Worm (Caenorhabditis elegans) whole organism, young adult: Measurements from ENCODE around the gene unc-49.

Experiments used
- F23B12.7 ChIP-seq: sonication (generic microtip); optimal IDR thresholded peaks from 2 replicates; lab custom pipeline; 2017; ENCODE audit warnings: missing genetic modification characterization, mild to moderate bottlenecking, missing compliant biosample characterization, antibody characterized with exemption, moderate library complexity; ENCODE audit not compliant: insufficient read depth
- unc-62 ChIP-seq: fragments of 150-350 bp; optimal IDR thresholded peaks from 2 replicates; lab custom pipeline; 2014; ENCODE audit warnings: missing biosample characterization, missing genetic modification reagents, missing genetic modification characterization
- zim-3 ChIP-seq: sonication (generic microtip); optimal IDR thresholded peaks from 2 replicates; lab custom pipeline; 2017; ENCODE audit warnings: mild to moderate bottlenecking, missing genetic modification characterization, moderate library complexity, missing compliant biosample characterization
- ztf-6 ChIP-seq: fragments of 200-800 bp; sonication (Bioruptor generic); IDR thresholded peaks from 2 replicates; pipeline ENCODE4 v1.3.6; 2022; ENCODE audit warnings: missing genetic modification reagents, missing genetic modification characterization, missing compliant biosample characterization

ce11 chrIII:10503753-10504152 lies 16.8 kb upstream of the unc-49 start, which contains the start of gene rab-33:
- TF ChIP-seq unc-62 (GFP tag; lab: Kevin White, UChicago) (no peak), F23B12.7 (no peak), ztf-6 (GFP tag; lab: Robert Waterston, UW) (no peak), zim-3 (tag; lab: Kevin White, UChicago) (no peak)
